Fruit fly (Drosophila melanogaster): ENCODE data around the gene CG32944.

DNA sequence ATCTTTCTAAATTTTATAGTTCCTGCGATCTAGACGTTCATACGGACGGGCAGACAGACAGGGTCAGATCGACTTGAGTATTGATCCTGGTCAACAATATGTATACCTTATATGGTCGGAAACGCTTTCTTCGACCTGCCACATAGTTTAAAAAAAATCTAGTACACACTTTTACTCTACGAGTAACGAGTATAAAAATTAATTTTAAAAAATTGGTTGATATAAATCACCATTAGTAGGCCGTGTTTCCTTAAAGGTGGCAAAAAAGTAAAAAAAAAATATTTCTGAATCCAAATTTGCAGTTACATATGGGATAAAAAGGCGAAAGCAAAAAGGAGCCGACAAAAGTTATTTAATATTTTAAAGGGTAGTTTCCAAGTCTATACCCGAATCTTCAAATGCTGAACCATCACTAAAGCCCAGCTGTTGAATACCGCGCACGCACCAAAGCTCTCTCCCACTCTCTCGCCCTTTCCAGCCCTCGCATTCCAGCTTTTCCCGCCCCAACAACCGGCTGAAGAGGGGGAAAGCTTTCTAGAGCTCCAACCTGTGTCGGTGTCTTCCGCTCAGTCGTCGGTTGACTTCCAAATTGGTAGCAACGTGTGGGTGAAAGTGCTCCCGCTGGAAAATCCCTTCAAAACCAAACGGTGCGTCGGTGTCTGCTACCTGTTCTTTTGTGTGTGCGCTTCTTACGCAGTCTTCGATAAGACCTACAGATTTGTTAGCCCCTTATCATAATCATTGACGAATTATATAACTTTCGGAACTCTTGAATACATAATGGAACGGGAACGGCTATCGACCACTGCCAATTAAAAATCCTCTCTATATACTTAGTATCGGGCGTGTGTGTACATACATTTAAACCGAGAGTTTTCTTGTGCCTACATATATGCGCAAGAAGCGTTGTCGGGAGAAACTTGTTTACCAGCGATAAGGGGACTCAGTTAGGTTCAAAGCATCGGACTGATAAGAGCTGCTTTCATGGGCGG is 40.7 kb downstream of the CG32944 start, which contains the start of gene Sfxn1-3:
- TF ChIP-seq CG7045 (GFP tag; optimal IDR thresholded peaks at IDR 0.05) = peak; percentile 27
- peak; percentile 63 for TF ChIP-seq Hr96 (GFP tag; optimal IDR thresholded peaks at IDR 0.05)
- TF ChIP-seq CG11617 (GFP tag; optimal IDR thresholded peaks at IDR 0.05) = peak; percentile 55
- TF ChIP-seq cic (GFP tag; optimal IDR thresholded peaks at IDR 0.05) = peak; percentile 95
- no peak for TF ChIP-seq Clk (GFP tag; optimal IDR thresholded peaks at IDR 0.05)
- TF ChIP-seq CG12768 (GFP tag; optimal IDR thresholded peaks at IDR 0.05) = peak; percentile 95
- TF ChIP-seq CG14711 (tag; optimal IDR thresholded peaks at IDR 0.05) = peak; percentile 36
- TF ChIP-seq cnc (optimal IDR thresholded peaks at IDR 0.05) = no peak

All from whole organism, adult.